Worm (Caenorhabditis elegans): ENCODE measurements around the gene ubxn-2.
"Not testable (repeated sequence)": the region's sequence is repeated elsewhere in the genome, so short reads cannot be mapped to it uniquely, and the experiment has no call there.

DNA sequence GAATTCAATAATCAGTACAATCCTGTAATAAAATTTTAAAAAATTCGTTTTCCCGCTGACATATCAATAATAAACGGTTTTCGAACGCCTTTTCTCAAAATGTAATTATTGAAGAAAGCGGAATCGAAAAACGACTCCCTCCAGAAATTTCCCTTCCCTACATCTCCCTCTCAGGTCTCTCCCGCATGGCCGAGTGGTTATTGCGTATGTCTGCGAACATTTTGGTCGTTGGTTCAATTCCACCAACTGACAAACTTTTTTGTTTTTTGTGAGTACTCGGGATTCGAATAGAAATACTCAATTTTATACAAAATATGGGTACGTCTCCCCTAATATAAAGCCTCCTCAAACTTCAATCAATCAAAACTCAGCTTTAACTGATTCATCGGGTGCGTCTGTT lies 14.4 kb upstream of the ubxn-2 start:
- TF ChIP-seq ham-2 (GFP tag; optimal IDR thresholded peaks at IDR 0.05); nhr-237 (tag; optimal IDR thresholded peaks at IDR 0.05); ceh-39 (tag; optimal IDR thresholded peaks at IDR 0.05); tbx-8 (GFP tag; optimal IDR thresholded peaks at IDR 0.05); snpc-4 (tag; optimal IDR thresholded peaks at IDR 0.05); ztf-11 (tag; optimal IDR thresholded peaks at IDR 0.05); lsy-2 (tag; optimal IDR thresholded peaks at IDR 0.05); flh-1 (GFP tag; optimal IDR thresholded peaks at IDR 0.05); elt-3 (tag; optimal IDR thresholded peaks at IDR 0.05); elt-1 (tag; optimal IDR thresholded peaks at IDR 0.05; ENCODE audit: borderline replicate concordance, insufficient read depth); mls-2 (tag; optimal IDR thresholded peaks at IDR 0.05); hlh-1 (tag; optimal IDR thresholded peaks at IDR 0.05); lin-32 (GFP tag; optimal IDR thresholded peaks at IDR 0.05): not testable (repeated sequence)

All from whole organism, mixed stage, embryonic.